Fruit fly (Drosophila melanogaster): ENCODE data around the gene CG9368.
A peak's percentile ranks its signal among the peaks of the same experiment; 100 is the strongest.

CG9368 gene

dm6 chr3L:19560695-19561246, 40.7 kb upstream of the CG9368 start (continued):
- TF ChIP-seq dysf (GFP tag; IDR thresholded peaks at IDR 0.05) (peak; percentile 96), Taf1 (GFP tag; IDR thresholded peaks at IDR 0.05) (peak; percentile 77), Ets97D (GFP tag; optimal IDR thresholded peaks at IDR 0.05) (peak; percentile 63), CG16863 (GFP tag; optimal IDR thresholded peaks at IDR 0.05) (peak; percentile 86), chn (GFP tag; optimal IDR thresholded peaks at IDR 0.05) (peak; percentile 92), Bgb (GFP tag; IDR thresholded peaks at IDR 0.05; ENCODE audit: partially characterized antibody) (no peak), bigmax (GFP tag; optimal IDR thresholded peaks at IDR 0.05) (peak; percentile 70), amos (GFP tag; IDR thresholded peaks at IDR 0.05; ENCODE audit: partially characterized antibody) (no peak), dati (GFP tag; IDR thresholded peaks at IDR 0.05) (peak; percentile 91), wor (GFP tag; IDR thresholded peaks at IDR 0.05) (peak; percentile 89), CG34422 (GFP tag; IDR thresholded peaks at IDR 0.05) (peak; percentile 96), z (GFP tag; IDR thresholded peaks at IDR 0.05) (peak; percentile 77; the same call in 2 of the 3 replicates), CG15601 (tag; optimal IDR thresholded peaks at IDR 0.05) (peak; percentile 95), pfk (GFP tag; optimal IDR thresholded peaks at IDR 0.05) (peak; percentile 61), slou (GFP tag; optimal IDR thresholded peaks at IDR 0.05) (peak; percentile 91), fd96Cb (tag; optimal IDR thresholded peaks at IDR 0.05) (peak; percentile 96), CG10209 (GFP tag; optimal IDR thresholded peaks at IDR 0.05) (peak; percentile 95), CG11247 (GFP tag; IDR thresholded peaks at IDR 0.05) (peak; percentile 93), gce (GFP tag; IDR thresholded peaks at IDR 0.05) (peak; percentile 89), Sry-δ (GFP tag; optimal IDR thresholded peaks at IDR 0.05) (peak; percentile 58), E2f1 (GFP tag; IDR thresholded peaks at IDR 0.05) (peak; percentile 96), MBD-R2 (GFP tag; IDR thresholded peaks at IDR 0.05) (peak; percentile 92), esg (GFP tag; conservative IDR thresholded peaks at IDR 0.05) (peak; percentile 93), CG4820 (GFP tag; optimal IDR thresholded peaks at IDR 0.05) (peak; percentile 95), ham (GFP tag; IDR thresholded peaks at IDR 0.05) (0 out of 2 replicates have a peak, but pooled peaks have one; percentile 68), pros (GFP tag; optimal IDR thresholded peaks at IDR 0.05) (peak; percentile 40), Mad (GFP tag; optimal IDR thresholded peaks at IDR 0.05) (peak; percentile 93), gsb-n (tag; optimal IDR thresholded peaks at IDR 0.05) (peak; percentile 97), ind (GFP tag; optimal IDR thresholded peaks at IDR 0.05) (peak; percentile 91), ERR (GFP tag; optimal IDR thresholded peaks at IDR 0.05) (peak; percentile 67), D19A (tag; optimal IDR thresholded peaks at IDR 0.05) (peak; percentile 91), Sin3A (optimal IDR thresholded peaks at IDR 0.05) (no peak), wek (GFP tag; optimal IDR thresholded peaks at IDR 0.05) (peak; percentile 76), CG12104 (GFP tag; optimal IDR thresholded peaks at IDR 0.05) (peak; percentile 93), ewg (GFP tag; optimal IDR thresholded peaks at IDR 0.05) (peak; percentile 88), phol (tag; optimal IDR thresholded peaks at IDR 0.05) (peak; percentile 95), Nf-YB (GFP tag; optimal IDR thresholded peaks at IDR 0.05) (peak; percentile 83), bcd (GFP tag; optimal IDR thresholded peaks at IDR 0.05) (peak; percentile 94), Meics (GFP tag; optimal IDR thresholded peaks at IDR 0.05) (peak; percentile 93), CG8388 (GFP tag; optimal IDR thresholded peaks at IDR 0.05) (peak; percentile 94), tup (GFP tag; optimal IDR thresholded peaks at IDR 0.05) (peak; percentile 87), Side (GFP tag; optimal IDR thresholded peaks at IDR 0.05) (peak; percentile 92), CG8281 (tag; optimal IDR thresholded peaks at IDR 0.05) (peak; percentile 82), CG18476 (GFP tag; optimal IDR thresholded peaks at IDR 0.05) (peak; percentile 92), Xrp1 (GFP tag; IDR thresholded peaks at IDR 0.05) (peak; percentile 97), Trl (optimal IDR thresholded peaks at IDR 0.05) (no peak), Trl (GFP tag; optimal IDR thresholded peaks at IDR 0.05) (peak; percentile 94), CG3995 (GFP tag; optimal IDR thresholded peaks at IDR 0.05) (peak; percentile 69), Tbp (GFP tag; optimal IDR thresholded peaks at IDR 0.05) (no peak), hbn (GFP tag; IDR thresholded peaks at IDR 0.05; ENCODE audit: partially characterized antibody) (no peak), Jarid2 (GFP tag; optimal IDR thresholded peaks at IDR 0.05) (peak; percentile 69)
